Fruit fly (Drosophila melanogaster) whole organism, embryonic: ENCODE results near the gene RhoGEF4.

Experiments
- ATbp ChIP-seq: fragments of 200-800 bp; sonication (Bioruptor generic); optimal IDR thresholded peaks from 2 replicates; lab custom pipeline; 2017; ENCODE audit warnings: missing biosample characterization, mild to moderate bottlenecking, missing genetic modification characterization, missing genetic modification reagents
- Abd-B ChIP-seq: fragments of 200-800 bp; sonication (Bioruptor generic); optimal IDR thresholded peaks from 2 replicates; lab custom pipeline; 2018; ENCODE audit warnings: missing biosample characterization, mild to moderate bottlenecking, missing genetic modification characterization, moderate library complexity
- CG10565 ChIP-seq: fragments of 200-800 bp; sonication (Bioruptor generic); optimal IDR thresholded peaks from 3 replicates; lab custom pipeline; 2016; ENCODE audit warnings: missing biosample characterization, mild to moderate bottlenecking, missing genetic modification characterization
- CG13287 ChIP-seq: fragments of 200-800 bp; sonication (Bioruptor generic); IDR thresholded peaks from 2 replicates; pipeline ENCODE4 v1.3.6; 2022; ENCODE audit warnings: missing biosample characterization, missing genetic modification characterization; ENCODE audit not compliant: partially characterized antibody
- CG13296 ChIP-seq: fragments of 200-800 bp; sonication (Bioruptor generic); optimal IDR thresholded peaks from 3 replicates; lab custom pipeline; 2018; ENCODE audit warnings: missing biosample characterization, mild to moderate bottlenecking, missing genetic modification characterization
- CG1602 ChIP-seq: fragments of 200-800 bp; sonication (Bioruptor generic); optimal IDR thresholded peaks from 3 replicates; lab custom pipeline; 2016; ENCODE audit warnings: missing biosample characterization, missing genetic modification characterization
- CG16779 ChIP-seq: fragments of 200-800 bp; sonication (Bioruptor generic); IDR thresholded peaks from 2 replicates; pipeline ENCODE4 v1.3.6; 2022; ENCODE audit warnings: missing biosample characterization, missing genetic modification characterization
- CG17912 ChIP-seq: fragments of 200-800 bp; sonication (Bioruptor generic); optimal IDR thresholded peaks from 2 replicates; lab custom pipeline; 2018; ENCODE audit warnings: missing biosample characterization, mild to moderate bottlenecking, missing genetic modification characterization
- CG1792 ChIP-seq: fragments of 200-800 bp; sonication (Bioruptor generic); optimal IDR thresholded peaks from 2 replicates; lab custom pipeline; 2016; ENCODE audit warnings: missing biosample characterization, missing genetic modification characterization
- CG2120 ChIP-seq: fragments of 200-800 bp; sonication (Bioruptor generic); optimal IDR thresholded peaks from 3 replicates; lab custom pipeline; 2016; ENCODE audit warnings: missing biosample characterization, missing genetic modification characterization
- CG30403 ChIP-seq: fragments of 200-800 bp; sonication (Bioruptor generic); optimal IDR thresholded peaks from 3 replicates; lab custom pipeline; 2016; ENCODE audit warnings: missing biosample characterization, missing genetic modification characterization
- CG3065 ChIP-seq: fragments of 200-800 bp; sonication (Bioruptor generic); optimal IDR thresholded peaks from 2 replicates; lab custom pipeline; 2016; ENCODE audit warnings: missing biosample characterization, missing genetic modification characterization
- CG31365 ChIP-seq: fragments of 200-800 bp; sonication (Bioruptor generic); optimal IDR thresholded peaks from 2 replicates; lab custom pipeline; 2018; ENCODE audit warnings: missing biosample characterization, mild to moderate bottlenecking, missing genetic modification characterization
- CG34422 ChIP-seq: fragments of 200-800 bp; sonication (Bioruptor generic); IDR thresholded peaks from 3 replicates; pipeline ENCODE4 v1.3.6; 2022; ENCODE audit warnings: missing biosample characterization, missing genetic modification characterization
- CG3726 ChIP-seq: fragments of 200-800 bp; sonication (Bioruptor generic); IDR thresholded peaks from 3 replicates; pipeline ENCODE4, ENCODE4 v1.3.6; 2022; ENCODE audit warnings: missing biosample characterization, missing genetic modification characterization
- CG6791 ChIP-seq: fragments of 200-800 bp; sonication (Bioruptor generic); IDR thresholded peaks from 3 replicates; pipeline ENCODE4 v1.3.6; 2022; ENCODE audit warnings: missing biosample characterization, missing genetic modification characterization; ENCODE audit not compliant: partially characterized antibody
- CG8089 ChIP-seq: fragments of 200-800 bp; sonication (Bioruptor generic); optimal IDR thresholded peaks from 3 replicates; lab custom pipeline; 2016; ENCODE audit warnings: missing biosample characterization, missing genetic modification characterization
- CG8478 ChIP-seq: fragments of >200 bp; optimal IDR thresholded peaks from 2 replicates; lab custom pipeline; 2018
- CG9609 ChIP-seq: fragments of 200-800 bp; sonication (Bioruptor generic); optimal IDR thresholded peaks from 3 replicates; lab custom pipeline; 2016; ENCODE audit warnings: missing biosample characterization, missing genetic modification characterization
- CHES-1-like ChIP-seq: fragments of 200-800 bp; sonication (Bioruptor generic); optimal IDR thresholded peaks from 2 replicates; lab custom pipeline; 2016; ENCODE audit warnings: missing biosample characterization, missing genetic modification characterization
- CkIIα-i1 ChIP-seq: fragments of 200-800 bp; sonication (Bioruptor generic); IDR thresholded peaks from 2 replicates; pipeline ENCODE4 v1.3.6; 2022; ENCODE audit warnings: missing biosample characterization, missing genetic modification characterization
- Jarid2 ChIP-seq: fragments of 200-800 bp; sonication (Bioruptor generic); optimal IDR thresholded peaks from 3 replicates; lab custom pipeline; 2017; ENCODE audit warnings: mild to moderate bottlenecking, missing biosample characterization, missing genetic modification reagents, missing genetic modification characterization
- Opbp ChIP-seq: fragments of 200-800 bp; sonication (Bioruptor generic); IDR thresholded peaks from 3 replicates; pipeline ENCODE4 v1.3.6; 2022; ENCODE audit warnings: missing biosample characterization, missing genetic modification characterization; ENCODE audit not compliant: partially characterized antibody
- Optix ChIP-seq: fragments of 200-800 bp; sonication (Bioruptor generic); IDR thresholded peaks from 3 replicates; pipeline ENCODE4 v1.3.6; 2022; ENCODE audit warnings: missing biosample characterization, missing genetic modification characterization
- Scr ChIP-seq: fragments of 200-800 bp; sonication (Bioruptor generic); IDR thresholded peaks from 2 replicates; pipeline ENCODE4 v1.3.6; 2022; ENCODE audit warnings: missing biosample characterization, missing genetic modification characterization; ENCODE audit not compliant: partially characterized antibody
- Spps ChIP-seq: fragments of 200-800 bp; sonication (Bioruptor generic); optimal IDR thresholded peaks from 2 replicates; lab custom pipeline; 2018; ENCODE audit warnings: missing biosample characterization, mild to moderate bottlenecking, missing genetic modification characterization
- Taf1 ChIP-seq: fragments of 200-800 bp; sonication (Bioruptor generic); IDR thresholded peaks from 2 replicates; pipeline ENCODE4 v1.3.6; 2022; ENCODE audit warnings: missing biosample characterization, missing genetic modification characterization
- ab ChIP-seq: fragments of 200-800 bp; sonication (Bioruptor generic); optimal IDR thresholded peaks from 2 replicates; lab custom pipeline; 2016; ENCODE audit warnings: missing biosample characterization, missing genetic modification characterization
- cato ChIP-seq: fragments of 200-800 bp; sonication (Bioruptor generic); optimal IDR thresholded peaks from 2 replicates; lab custom pipeline; 2016; ENCODE audit warnings: missing biosample characterization, missing genetic modification characterization, borderline replicate concordance
- danr ChIP-seq: fragments of 200-800 bp; sonication (Bioruptor generic); IDR thresholded peaks from 2 replicates; pipeline ENCODE4 v1.3.6; 2022; ENCODE audit warnings: missing biosample characterization, missing genetic modification characterization
- dati ChIP-seq: fragments of 200-800 bp; sonication (Bioruptor generic); IDR thresholded peaks from 2 replicates; pipeline ENCODE4 v1.3.6; 2022; ENCODE audit warnings: missing biosample characterization, missing genetic modification characterization
- dpn ChIP-seq, 2 experiments: fragments of 200-800 bp; sonication (Bioruptor generic); optimal IDR thresholded peaks; 3 replicates each; lab custom pipeline; 2016; ENCODE audit warnings: missing biosample characterization in 2 of 2, missing genetic modification characterization in 2 of 2
- fd102C ChIP-seq: fragments of 200-800 bp; sonication (Bioruptor generic); optimal IDR thresholded peaks from 2 replicates; lab custom pipeline; 2018; ENCODE audit warnings: missing biosample characterization, mild to moderate bottlenecking, missing genetic modification characterization, moderate library complexity
- gcm ChIP-seq: fragments of 200-800 bp; sonication (Bioruptor generic); optimal IDR thresholded peaks from 2 replicates; lab custom pipeline; 2019; ENCODE audit warnings: missing biosample characterization, mild to moderate bottlenecking, missing genetic modification characterization, moderate library complexity
- gro ChIP-seq: fragments of 200-800 bp; sonication (Bioruptor generic); optimal IDR thresholded peaks from 2 replicates; lab custom pipeline; 2016; ENCODE audit warnings: missing biosample characterization, missing genetic modification characterization
- gsb ChIP-seq: fragments of 200-800 bp; sonication (Bioruptor generic); IDR thresholded peaks from 2 replicates; pipeline ENCODE4 v1.3.6; 2022; ENCODE audit warnings: missing biosample characterization, missing genetic modification characterization
- h ChIP-seq: fragments of >200 bp; optimal IDR thresholded peaks from 2 replicates; lab custom pipeline; 2017
- jing ChIP-seq: fragments of 200-800 bp; sonication (Bioruptor generic); optimal IDR thresholded peaks from 2 replicates; lab custom pipeline; 2018; ENCODE audit warnings: missing biosample characterization, mild to moderate bottlenecking, missing genetic modification characterization
- jumu ChIP-seq: fragments of 200-800 bp; sonication (Bioruptor generic); optimal IDR thresholded peaks from 3 replicates; lab custom pipeline; 2016; ENCODE audit warnings: missing biosample characterization, missing genetic modification characterization
- kah ChIP-seq: fragments of 200-800 bp; sonication (Bioruptor generic); optimal IDR thresholded peaks from 2 replicates; lab custom pipeline; 2018; ENCODE audit warnings: missing biosample characterization, mild to moderate bottlenecking, missing genetic modification characterization
- kni ChIP-seq: fragments of 200-800 bp; sonication (Bioruptor generic); optimal IDR thresholded peaks from 3 replicates; lab custom pipeline; 2017; ENCODE audit warnings: mild to moderate bottlenecking, missing biosample characterization, missing genetic modification reagents, missing genetic modification characterization
- rib ChIP-seq: fragments of 200-800 bp; sonication (Bioruptor generic); IDR thresholded peaks from 2 replicates; pipeline ENCODE4 v1.3.6; 2022; ENCODE audit warnings: missing biosample characterization, missing genetic modification characterization
- sc ChIP-seq, 3 experiments: fragments of >200 bp in 2 of 3; fragments of 200-800 bp in 1 of 3; sonication (Bioruptor generic) in 1 of 3; optimal IDR thresholded peaks; 2 replicates in 2 of 3; 3 replicates in 1 of 3; lab custom pipeline; 2017; ENCODE audit warnings: mild to moderate bottlenecking in 1 of 3, missing biosample characterization in 1 of 3, missing genetic modification characterization in 1 of 3, missing genetic modification reagents in 1 of 3
- scrt ChIP-seq: fragments of 200-800 bp; sonication (Bioruptor generic); optimal IDR thresholded peaks from 2 replicates; lab custom pipeline; 2018; ENCODE audit warnings: missing biosample characterization, mild to moderate bottlenecking, missing genetic modification characterization, moderate library complexity
- sim ChIP-seq: fragments of 200-800 bp; sonication (Bioruptor generic); IDR thresholded peaks from 2 replicates; pipeline ENCODE4 v1.3.6; 2022; ENCODE audit warnings: missing biosample characterization, missing genetic modification characterization
- trh ChIP-seq: fragments of 200-800 bp; sonication (Bioruptor generic); optimal IDR thresholded peaks from 2 replicates; lab custom pipeline; 2016; ENCODE audit warnings: missing biosample characterization, missing genetic modification characterization
- vvl ChIP-seq: fragments of 200-800 bp; sonication (Bioruptor generic); IDR thresholded peaks from 2 replicates; pipeline ENCODE4 v1.3.6; 2022; ENCODE audit warnings: missing biosample characterization, missing genetic modification characterization
- z ChIP-seq: fragments of 200-800 bp; sonication (Bioruptor generic); IDR thresholded peaks from 3 replicates; pipeline ENCODE4 v1.3.6; 2022; ENCODE audit warnings: missing biosample characterization, missing genetic modification characterization
- zen2 ChIP-seq: fragments of 200-800 bp; sonication (Bioruptor generic); IDR thresholded peaks from 3 replicates; pipeline ENCODE4 v1.3.6; 2022; ENCODE audit warnings: missing biosample characterization, missing genetic modification characterization; ENCODE audit not compliant: partially characterized antibody

The RhoGEF4 gene

dm6 chr3L:7367798-7368678 lies 44.8 kb upstream of the RhoGEF4 start (continued):
- no peak for TF ChIP-seq CG17912 (GFP tag; lab: Kevin White, UChicago)
- no peak for TF ChIP-seq jumu (GFP tag; lab: Kevin White, UChicago)
- no peak for TF ChIP-seq z (GFP tag; lab: Robert Waterston, UW)
- no peak for TF ChIP-seq sc (optimal IDR thresholded peaks at IDR 0.05; lab: Kevin White, UChicago)
- TF ChIP-seq sc (GFP tag; optimal IDR thresholded peaks at IDR 0.05; lab: Kevin White, UChicago), result no peak
- no peak for TF ChIP-seq Opbp
- TF ChIP-seq CkIIα-i1, result no peak
- no peak for TF ChIP-seq fd102C (GFP tag; lab: Kevin White, UChicago)
- no peak for TF ChIP-seq Abd-B (GFP tag; lab: Kevin White, UChicago)
- TF ChIP-seq CG34422 (GFP tag; lab: Robert Waterston, UW), result peak; percentile 47; the same call in 1 of the 3 replicates
- peak; percentile 52 for TF ChIP-seq kni (GFP tag; lab: Kevin White, UChicago)
- no peak for TF ChIP-seq CG3065 (GFP tag; lab: Kevin White, UChicago)
- no peak for TF ChIP-seq h (lab: Kevin White, UChicago)
- TF ChIP-seq ATbp, result no peak
- no peak for TF ChIP-seq danr (GFP tag; lab: Robert Waterston, UW)
- TF ChIP-seq dati (GFP tag; lab: Robert Waterston, UW), result no peak
- TF ChIP-seq sim (GFP tag; lab: Robert Waterston, UW), result no peak
- TF ChIP-seq CG1602, result no peak
- TF ChIP-seq Optix, result 0 out of 3 replicates have a peak, but pooled peaks have one; percentile 22
- TF ChIP-seq vvl, result peak; percentile 49
- TF ChIP-seq Scr (GFP tag; lab: Robert Waterston, UW), result no peak
- TF ChIP-seq CG8089 (GFP tag; lab: Kevin White, UChicago), result no peak
- TF ChIP-seq ab (GFP tag; lab: Kevin White, UChicago), result no peak
- TF ChIP-seq kah (GFP tag; lab: Kevin White, UChicago), result peak; percentile 98
- TF ChIP-seq dpn (GFP tag; optimal IDR thresholded peaks at IDR 0.05; lab: Kevin White, UChicago), result peak; percentile 7 to 18
- TF ChIP-seq CG2120 (GFP tag; lab: Kevin White, UChicago), result peak; percentile 59
- no peak for TF ChIP-seq CG10565 (GFP tag; lab: Kevin White, UChicago)
- TF ChIP-seq gsb, result no peak
- TF ChIP-seq zen2 (GFP tag; lab: Robert Waterston, UW), result no peak
- TF ChIP-seq CG16779, result no peak
- no peak for TF ChIP-seq CG13296
- TF ChIP-seq CG30403 (GFP tag; lab: Kevin White, UChicago), result peak; percentile 32
- TF ChIP-seq CG13287, result 0 out of 2 replicates have a peak, but pooled peaks have one; percentile 17
- TF ChIP-seq CG31365, result no peak
- no peak for TF ChIP-seq cato
- TF ChIP-seq Taf1 (GFP tag; lab: Robert Waterston, UW), result no peak
- TF ChIP-seq scrt (GFP tag; lab: Kevin White, UChicago), result no peak
- no peak for TF ChIP-seq trh (GFP tag; lab: Kevin White, UChicago)
- TF ChIP-seq CHES-1-like (GFP tag; lab: Kevin White, UChicago), result no peak
- TF ChIP-seq Jarid2 (GFP tag; lab: Kevin White, UChicago), result no peak
- TF ChIP-seq gcm, result peak; percentile 5
- no peak for TF ChIP-seq CG3726 (GFP tag; lab: Robert Waterston, UW)
- no peak for TF ChIP-seq CG9609
- TF ChIP-seq CG1792 (GFP tag; lab: Kevin White, UChicago), result no peak
- peak; percentile 67 for TF ChIP-seq rib
- TF ChIP-seq CG6791 (GFP tag; lab: Robert Waterston, UW), result no peak
- TF ChIP-seq jing (GFP tag; lab: Kevin White, UChicago), result no peak
- no peak for TF ChIP-seq gro (GFP tag; lab: Kevin White, UChicago)
- no peak for TF ChIP-seq CG8478 (lab: Kevin White, UChicago)
- TF ChIP-seq Spps (tag; lab: Kevin White, UChicago), result no peak
